Fruit fly (Drosophila melanogaster) S2 (cell line): ENCODE measurements around the gene gkt.

Experiments
- CG8478 ChIP-seq: fragments of >200 bp; optimal IDR thresholded peaks from 2 replicates; lab custom pipeline; 2018
- CTCF ChIP-seq, 2 experiments: fragments of >200 bp; optimal IDR thresholded peaks; 2 replicates each; lab custom pipeline; 2018

dm6 chr2L:3151657-3152056 is 8.1 kb upstream of the gkt start:
- TF ChIP-seq CTCF (optimal IDR thresholded peaks at IDR 0.05; lab: Kevin White, UChicago) (no peak), CG8478 (lab: Kevin White, UChicago) (no peak)
